Worm (Caenorhabditis elegans): Measurements from ENCODE around the gene xrn-1.

DNA sequence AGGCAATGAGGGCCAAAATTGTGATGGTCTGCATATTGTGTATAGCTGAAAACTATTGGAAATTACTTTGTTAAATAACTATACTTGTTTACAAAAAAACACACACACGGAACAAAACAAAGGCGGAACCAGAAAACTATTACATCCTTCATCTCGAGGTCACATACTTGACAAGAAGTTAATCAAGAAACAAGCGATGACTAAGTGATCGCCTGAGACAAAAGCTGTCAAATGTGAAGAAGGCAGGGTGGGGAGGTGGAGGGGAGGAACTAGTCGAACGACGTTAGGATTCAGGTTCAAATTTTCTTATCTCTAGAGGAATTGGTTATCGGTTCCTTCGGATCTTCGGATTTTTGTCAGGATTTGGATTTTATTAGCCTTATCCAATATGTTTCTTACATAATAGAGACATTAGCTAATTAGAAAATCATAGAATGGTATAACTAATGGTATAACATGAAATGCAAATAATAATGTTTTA is 40.5 kb downstream of the xrn-1 start, which contains the start of gene cpg-7:
- TF ChIP-seq dmd-4 (tag; optimal IDR thresholded peaks at IDR 0.05; ENCODE audit: borderline replicate concordance) (no peak), ceh-9 (tag; optimal IDR thresholded peaks at IDR 0.05) (no peak), unc-3 (GFP tag; conservative IDR thresholded peaks at IDR 0.05) (no peak), unc-3 (tag; optimal IDR thresholded peaks at IDR 0.05) (no peak)

Measured in whole organism, late embryonic.